Fruit fly (Drosophila melanogaster) whole organism, pupa: ENCODE measurements around the gene Hsp70Ab.

Experiments used
- CG10348 ChIP-seq: fragments of 200-800 bp; sonication (Bioruptor generic); IDR thresholded peaks from 2 replicates; pipeline ENCODE4 v1.3.6; 2022; ENCODE audit warnings: missing biosample characterization, missing genetic modification characterization
- CG12605 ChIP-seq: fragments of 200-800 bp; sonication (Bioruptor generic); IDR thresholded peaks from 2 replicates; pipeline ENCODE4 v1.3.6; 2022; ENCODE audit warnings: missing biosample characterization, missing genetic modification characterization
- CG13204 ChIP-seq: fragments of 200-800 bp; sonication (Bioruptor generic); optimal IDR thresholded peaks from 2 replicates; lab custom pipeline; 2018; ENCODE audit warnings: missing biosample characterization, mild to moderate bottlenecking, missing genetic modification characterization, moderate library complexity
- CG14655 ChIP-seq: fragments of 200-800 bp; sonication (Bioruptor generic); optimal IDR thresholded peaks from 3 replicates; lab custom pipeline; 2017; ENCODE audit warnings: mild to moderate bottlenecking, missing biosample characterization, missing genetic modification reagents, missing genetic modification characterization
- CG15710 ChIP-seq: fragments of 200-800 bp; sonication (Bioruptor generic); optimal IDR thresholded peaks from 2 replicates; lab custom pipeline; 2018; ENCODE audit warnings: missing biosample characterization, mild to moderate bottlenecking, missing genetic modification characterization, moderate library complexity
- CG17806 ChIP-seq: fragments of 200-800 bp; sonication (Bioruptor generic); optimal IDR thresholded peaks from 2 replicates; lab custom pipeline; 2018; ENCODE audit warnings: missing biosample characterization, mild to moderate bottlenecking, missing genetic modification characterization, moderate library complexity
- CG32121 ChIP-seq: fragments of 200-800 bp; sonication (Bioruptor generic); IDR thresholded peaks from 2 replicates; pipeline ENCODE4 v1.3.6; 2022; ENCODE audit warnings: missing biosample characterization, missing genetic modification characterization
- CG34367 ChIP-seq: fragments of 200-800 bp; sonication (Bioruptor generic); optimal IDR thresholded peaks from 2 replicates; lab custom pipeline; 2018; ENCODE audit warnings: missing biosample characterization, mild to moderate bottlenecking, missing genetic modification characterization
- CG4496 ChIP-seq: fragments of 200-800 bp; sonication (Bioruptor generic); IDR thresholded peaks from 3 replicates; pipeline ENCODE4 v1.3.6; 2022; ENCODE audit warnings: missing biosample characterization, missing genetic modification characterization
- CG8159 ChIP-seq: fragments of 200-800 bp; sonication (Bioruptor generic); optimal IDR thresholded peaks from 3 replicates; lab custom pipeline; 2018; ENCODE audit warnings: missing biosample characterization, mild to moderate bottlenecking, missing genetic modification characterization, moderate library complexity
- CG8301 ChIP-seq: fragments of 200-800 bp; sonication (Bioruptor generic); optimal IDR thresholded peaks from 2 replicates; lab custom pipeline; 2018; ENCODE audit warnings: missing biosample characterization, mild to moderate bottlenecking, missing genetic modification characterization
- CG9948 ChIP-seq: fragments of 200-800 bp; sonication (Bioruptor generic); optimal IDR thresholded peaks from 2 replicates; lab custom pipeline; 2018; ENCODE audit warnings: missing biosample characterization, mild to moderate bottlenecking, missing genetic modification characterization, moderate library complexity
- D1 ChIP-seq: fragments of 200-800 bp; sonication (Bioruptor generic); optimal IDR thresholded peaks from 2 replicates; lab custom pipeline; 2018; ENCODE audit warnings: missing biosample characterization, mild to moderate bottlenecking, missing genetic modification characterization, moderate library complexity
- EcR ChIP-seq: fragments of 200-800 bp; sonication (Bioruptor generic); optimal IDR thresholded peaks from 3 replicates; lab custom pipeline; 2019; ENCODE audit warnings: missing biosample characterization, missing genetic modification characterization, mild to moderate bottlenecking, moderate library complexity, missing genetic modification reagents
- Ets98B ChIP-seq: fragments of 200-800 bp; sonication (Bioruptor generic); IDR thresholded peaks from 2 replicates; pipeline ENCODE4 v1.3.6; 2022; ENCODE audit warnings: missing biosample characterization, missing genetic modification characterization
- Pif1A ChIP-seq: fragments of 200-800 bp; sonication (Bioruptor generic); optimal IDR thresholded peaks from 3 replicates; lab custom pipeline; 2016; ENCODE audit warnings: missing biosample characterization, missing genetic modification characterization
- Pif1B ChIP-seq: fragments of 200-800 bp; sonication (Bioruptor generic); optimal IDR thresholded peaks from 3 replicates; lab custom pipeline; 2016; ENCODE audit warnings: missing biosample characterization, missing genetic modification characterization
- Snoo ChIP-seq: fragments of 200-800 bp; sonication (Bioruptor generic); optimal IDR thresholded peaks from 3 replicates; lab custom pipeline; 2017; ENCODE audit warnings: missing biosample characterization, mild to moderate bottlenecking, missing genetic modification characterization, inconsistent platforms
- fd96Ca ChIP-seq: fragments of 200-800 bp; sonication (Bioruptor generic); IDR thresholded peaks from 3 replicates; pipeline ENCODE4 v1.3.6; 2022; ENCODE audit warnings: missing biosample characterization, missing genetic modification characterization
- gl ChIP-seq: fragments of 200-800 bp; sonication (Bioruptor generic); optimal IDR thresholded peaks from 2 replicates; lab custom pipeline; 2018; ENCODE audit warnings: missing biosample characterization, mild to moderate bottlenecking, missing genetic modification characterization
- rn ChIP-seq: fragments of 200-800 bp; sonication (Bioruptor generic); IDR thresholded peaks from 2 replicates; pipeline ENCODE4 v1.3.6; 2022; ENCODE audit warnings: missing biosample characterization, missing genetic modification characterization

Gene Hsp70Ab

dm6 chr3R:11998130-11998529 lies 39.8 kb downstream of the Hsp70Ab start:
- TF ChIP-seq CG10348 (GFP tag; lab: Robert Waterston, UW) (no peak), CG12605 (GFP tag; lab: Robert Waterston, UW) (no peak), Pif1B (GFP tag; lab: Kevin White, UChicago) (no peak), CG4496 (no peak), CG32121 (GFP tag; lab: Robert Waterston, UW) (no peak), gl (tag; lab: Kevin White, UChicago) (no peak), EcR (GFP tag; lab: Kevin White, UChicago) (no peak), CG8159 (tag; lab: Kevin White, UChicago) (no peak)

- TF ChIP-seq CG12605 (GFP tag; lab: Robert Waterston, UW) (0 out of 2 replicates have a peak, but pooled peaks have one; percentile 26), CG32121 (GFP tag; lab: Robert Waterston, UW) (no peak), Pif1B (GFP tag; lab: Kevin White, UChicago) (no peak), EcR (GFP tag; lab: Kevin White, UChicago) (no peak), CG4496 (no peak), gl (tag; lab: Kevin White, UChicago) (no peak), CG17806 (tag; lab: Kevin White, UChicago) (no peak)
Observed at dm6 chr3R:11999074-11999473, 40.7 kb downstream of the Hsp70Ab start, which contains the start of gene Ect3. Gene Ect3, plus strand, starts transcription at chr3R:11999278.

dm6 chr3R:12005417-12005816 lies 47.1 kb downstream of the Hsp70Ab start, which contains the start of gene Tk:
Gene Tk, minus strand, starts transcription at chr3R:12005473.
- no peak for TF ChIP-seq CG8159 (tag; lab: Kevin White, UChicago)
- TF ChIP-seq CG32121 (GFP tag; lab: Robert Waterston, UW), result no peak
- no peak for TF ChIP-seq EcR (GFP tag; lab: Kevin White, UChicago)
- TF ChIP-seq CG12605 (GFP tag; lab: Robert Waterston, UW), result peak; percentile 26; the same call in 1 of the 2 replicates
- no peak for TF ChIP-seq CG34367 (tag; lab: Kevin White, UChicago)
- TF ChIP-seq Snoo (tag; lab: Kevin White, UChicago), result no peak
- no peak for TF ChIP-seq Pif1A
- no peak for TF ChIP-seq CG4496
- TF ChIP-seq gl (tag; lab: Kevin White, UChicago), result no peak

- TF ChIP-seq CG14655 (GFP tag; lab: Kevin White, UChicago) (no peak), Snoo (tag; lab: Kevin White, UChicago) (no peak), rn (GFP tag; lab: Robert Waterston, UW) (peak; percentile 11; the same call in 1 of the 2 replicates), CG10348 (GFP tag; lab: Robert Waterston, UW) (no peak), fd96Ca (0 out of 3 replicates have a peak, but pooled peaks have one; percentile 21)
- TF ChIP-seq, all 21 proteins: peak for 2
Observed at dm6 chr3R:12006417-12006816, 48.1 kb downstream of the Hsp70Ab start.

- TF ChIP-seq CG12605 (GFP tag; lab: Robert Waterston, UW) (no peak), Pif1A (no peak), CG17806 (tag; lab: Kevin White, UChicago) (peak; percentile 61), CG8301 (tag; lab: Kevin White, UChicago) (no peak), Ets98B (GFP tag; lab: Robert Waterston, UW) (no peak; the same call in 1 of the 2 replicates), EcR (GFP tag; lab: Kevin White, UChicago) (peak; percentile 9), CG14655 (GFP tag; lab: Kevin White, UChicago) (no peak), D1 (no peak), Pif1B (GFP tag; lab: Kevin White, UChicago) (no peak), CG13204 (GFP tag; lab: Kevin White, UChicago) (no peak), gl (tag; lab: Kevin White, UChicago) (no peak), CG8159 (tag; lab: Kevin White, UChicago) (peak; percentile 82), rn (GFP tag; lab: Robert Waterston, UW) (peak; percentile 57; the same call in 1 of the 2 replicates), Snoo (tag; lab: Kevin White, UChicago) (peak; percentile 67), CG10348 (GFP tag; lab: Robert Waterston, UW) (peak; percentile 46; the same call in 1 of the 2 replicates), CG32121 (GFP tag; lab: Robert Waterston, UW) (no peak; the same call in 1 of the 2 replicates), CG9948 (tag; lab: Kevin White, UChicago) (peak; percentile 77), fd96Ca (no peak), CG15710 (tag; lab: Kevin White, UChicago) (peak; percentile 74), CG34367 (tag; lab: Kevin White, UChicago) (peak; percentile 54), CG4496 (peak; percentile 54; the same call in 1 of the 3 replicates)
Observed at dm6 chr3R:12010202-12010824, 52.0 kb downstream of the Hsp70Ab start, which contains the start of the genes KLHL18 and GCC185. Gene KLHL18, minus strand, starts transcription at chr3R:12010434. Gene GCC185, plus strand, starts transcription at chr3R:12010772.
